Fruit fly (Drosophila melanogaster): ENCODE data around the gene CG6678.

The CG6678 gene

dm6 chr3R:21856873-21857243 lies 30.0 kb upstream of the CG6678 start:
- TF ChIP-seq gl (tag; optimal IDR thresholded peaks at IDR 0.05) (no peak), CG8301 (tag; optimal IDR thresholded peaks at IDR 0.05) (no peak), Pif1B (GFP tag; optimal IDR thresholded peaks at IDR 0.05) (no peak), rn (GFP tag; IDR thresholded peaks at IDR 0.05) (no peak), CG12605 (GFP tag; IDR thresholded peaks at IDR 0.05) (no peak), CG15710 (tag; optimal IDR thresholded peaks at IDR 0.05) (no peak), CG13204 (GFP tag; optimal IDR thresholded peaks at IDR 0.05) (no peak), Snoo (tag; optimal IDR thresholded peaks at IDR 0.05) (no peak)

- TF ChIP-seq EcR (GFP tag; optimal IDR thresholded peaks at IDR 0.05) (no peak), CG8159 (tag; optimal IDR thresholded peaks at IDR 0.05) (peak; percentile 30), CG14655 (GFP tag; optimal IDR thresholded peaks at IDR 0.05) (peak; percentile 0), CG17806 (tag; optimal IDR thresholded peaks at IDR 0.05) (no peak)
These were observed 29.3 kb upstream of the CG6678 start for dm6 chr3R:21857509-21857908.

dm6 chr3R:21858290-21858875 lies 28.4 kb upstream of the CG6678 start:
- TF ChIP-seq CG32121 (GFP tag; IDR thresholded peaks at IDR 0.05) (no peak), Pif1B (GFP tag; optimal IDR thresholded peaks at IDR 0.05) (no peak), CG9948 (tag; optimal IDR thresholded peaks at IDR 0.05) (peak; percentile 8), CG15710 (tag; optimal IDR thresholded peaks at IDR 0.05) (no peak)

dm6 chr3R:21859509-21859908 lies 27.3 kb upstream of the CG6678 start:
- TF ChIP-seq CG8159 (tag; optimal IDR thresholded peaks at IDR 0.05) (peak; percentile 85), Pif1A (GFP tag; optimal IDR thresholded peaks at IDR 0.05) (peak; percentile 87), Pif1B (GFP tag; optimal IDR thresholded peaks at IDR 0.05) (peak; percentile 83), rn (GFP tag; IDR thresholded peaks at IDR 0.05) (peak; percentile 68; the same call in 1 of the 2 replicates), Snoo (tag; optimal IDR thresholded peaks at IDR 0.05) (peak; percentile 93), Ets98B (GFP tag; IDR thresholded peaks at IDR 0.05) (peak; percentile 71), CG4496 (GFP tag; IDR thresholded peaks at IDR 0.05) (peak; percentile 82), CG32121 (GFP tag; IDR thresholded peaks at IDR 0.05) (peak; percentile 48; the same call in 1 of the 2 replicates), EcR (GFP tag; optimal IDR thresholded peaks at IDR 0.05) (peak; percentile 0), CG9948 (tag; optimal IDR thresholded peaks at IDR 0.05) (peak; percentile 74), CG14655 (GFP tag; optimal IDR thresholded peaks at IDR 0.05) (peak; percentile 72), CG10348 (GFP tag; IDR thresholded peaks at IDR 0.05) (no peak), CG34367 (tag; optimal IDR thresholded peaks at IDR 0.05) (peak; percentile 70), D1 (tag; optimal IDR thresholded peaks at IDR 0.05) (no peak), CG12605 (GFP tag; IDR thresholded peaks at IDR 0.05) (0 out of 2 replicates have a peak, but pooled peaks have one; percentile 58), CG15710 (tag; optimal IDR thresholded peaks at IDR 0.05) (peak; percentile 84), CG13204 (GFP tag; optimal IDR thresholded peaks at IDR 0.05) (peak; percentile 61), CG8301 (tag; optimal IDR thresholded peaks at IDR 0.05) (peak; percentile 80), gl (tag; optimal IDR thresholded peaks at IDR 0.05) (peak; percentile 28), fd96Ca (GFP tag; IDR thresholded peaks at IDR 0.05) (0 out of 3 replicates have a peak, but pooled peaks have one; percentile 29), CG17806 (tag; optimal IDR thresholded peaks at IDR 0.05) (peak; percentile 66)

dm6 chr3R:21862137-21862850 lies 24.5 kb upstream of the CG6678 start:
- TF ChIP-seq CG32121 (GFP tag; IDR thresholded peaks at IDR 0.05) (peak; percentile 93), CG8301 (tag; optimal IDR thresholded peaks at IDR 0.05) (peak; percentile 91), CG13204 (GFP tag; optimal IDR thresholded peaks at IDR 0.05) (no peak), CG10348 (GFP tag; IDR thresholded peaks at IDR 0.05) (peak; percentile 78), Pif1A (GFP tag; optimal IDR thresholded peaks at IDR 0.05) (peak; percentile 73), CG12605 (GFP tag; IDR thresholded peaks at IDR 0.05) (peak; percentile 86), EcR (GFP tag; optimal IDR thresholded peaks at IDR 0.05) (no peak), Snoo (tag; optimal IDR thresholded peaks at IDR 0.05) (no peak), D1 (tag; optimal IDR thresholded peaks at IDR 0.05) (no peak), CG34367 (tag; optimal IDR thresholded peaks at IDR 0.05) (no peak), Pif1B (GFP tag; optimal IDR thresholded peaks at IDR 0.05) (peak; percentile 41), CG15710 (tag; optimal IDR thresholded peaks at IDR 0.05) (no peak), CG9948 (tag; optimal IDR thresholded peaks at IDR 0.05) (peak; percentile 16), Ets98B (GFP tag; IDR thresholded peaks at IDR 0.05) (peak; percentile 94), CG8159 (tag; optimal IDR thresholded peaks at IDR 0.05) (peak; percentile 8), CG14655 (GFP tag; optimal IDR thresholded peaks at IDR 0.05) (peak; percentile 85), fd96Ca (GFP tag; IDR thresholded peaks at IDR 0.05) (no peak; the same call in none of the 3 replicates), rn (GFP tag; IDR thresholded peaks at IDR 0.05) (peak; percentile 79), gl (tag; optimal IDR thresholded peaks at IDR 0.05) (no peak), CG4496 (GFP tag; IDR thresholded peaks at IDR 0.05) (peak; percentile 94), CG17806 (tag; optimal IDR thresholded peaks at IDR 0.05) (peak; percentile 21)

dm6 chr3R:21862868-21863267 lies 24.0 kb upstream of the CG6678 start:
- peak; percentile 41 for TF ChIP-seq CG14655 (GFP tag; optimal IDR thresholded peaks at IDR 0.05)
- no peak for TF ChIP-seq gl (tag; optimal IDR thresholded peaks at IDR 0.05)

Measured in whole organism, pupa.